Worm (Caenorhabditis elegans): ENCODE measurements around the gene bre-5.

ce11 chrIV:12088898-12089297 is 37.9 kb upstream of the bre-5 start:
- TF ChIP-seq nhr-41 (GFP tag; IDR thresholded peaks at IDR 0.05) (no peak), lir-3 (tag; optimal IDR thresholded peaks at IDR 0.05) (no peak), saeg-2 (GFP tag; IDR thresholded peaks at IDR 0.05) (0 out of 2 replicates have a peak, but pooled peaks have one; percentile 14)

Data from whole organism, L4 larva.